Fruit fly (Drosophila melanogaster): ENCODE measurements around the gene Hsp67Bc.

DNA sequence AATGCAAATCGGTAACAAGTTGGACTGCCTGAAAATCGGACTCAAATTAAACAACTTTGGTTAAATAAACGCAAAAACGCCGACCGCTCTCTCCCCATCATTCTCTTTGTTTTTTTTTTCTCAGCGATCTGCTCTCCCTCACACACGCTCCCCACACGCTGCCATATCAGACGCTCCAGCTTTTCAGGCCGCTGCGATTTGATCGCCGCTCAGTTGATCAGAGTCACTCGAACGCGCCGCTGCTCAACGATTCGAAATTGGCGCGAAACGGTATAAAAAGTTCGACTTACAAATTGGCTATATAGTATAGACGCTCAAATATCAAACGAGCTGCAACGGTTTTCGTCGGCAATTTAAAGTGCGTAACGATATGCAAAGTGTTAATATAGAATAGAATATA, 32.1 kb downstream of the Hsp67Bc start:
- TF ChIP-seq insv (optimal IDR thresholded peaks at IDR 0.05) (no peak), ttk (optimal IDR thresholded peaks at IDR 0.05) (no peak)

Data from Kc167 (cell line).